Worm (Caenorhabditis elegans) whole organism, mixed stage, embryonic: Measurements from ENCODE around the gene ZK632.4.

Source experiments
- nhr-237 ChIP-seq: fragments of 150-350 bp; optimal IDR thresholded peaks from 2 replicates; lab custom pipeline; 2014; ENCODE audit warnings: missing biosample characterization, missing genetic modification characterization
- nhr-28 ChIP-seq: fragments of 150-350 bp; optimal IDR thresholded peaks from 2 replicates; lab custom pipeline; 2014; ENCODE audit warnings: missing biosample characterization, missing genetic modification characterization
- unc-39 ChIP-seq: fragments of 150-350 bp; optimal IDR thresholded peaks from 2 replicates; lab custom pipeline; 2014; ENCODE audit warnings: missing biosample characterization, missing genetic modification characterization

DNA sequence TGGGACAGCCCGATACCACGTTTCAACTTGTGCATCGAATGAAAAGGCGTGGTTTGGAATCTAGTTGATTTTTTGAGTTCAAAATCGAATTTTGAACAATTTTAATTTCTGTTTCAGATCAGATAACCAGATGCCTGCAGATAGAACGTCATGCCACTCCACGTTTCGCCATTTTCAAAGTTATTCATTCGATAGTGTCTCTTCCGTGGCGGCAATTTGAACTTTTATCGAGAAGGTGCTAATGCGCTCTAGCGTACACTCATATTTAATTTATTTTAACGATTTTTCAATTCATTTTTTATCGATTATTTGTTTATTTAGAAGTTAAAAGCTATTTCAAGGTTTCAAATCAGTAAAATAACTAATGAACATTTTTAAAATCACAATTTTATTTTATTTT is 31.3 kb downstream of the ZK632.4 start:
- TF ChIP-seq nhr-28 (tag; lab: Kevin White, UChicago) (no peak), unc-39 (no peak), nhr-237 (tag; lab: Kevin White, UChicago) (no peak)
